Worm (Caenorhabditis elegans) whole organism, L4 larva: ENCODE data around the gene atln-1.

Experiments
- F44E2.7 ChIP-seq: fragments of 200-800 bp; sonication (Bioruptor generic); IDR thresholded peaks from 2 replicates; pipeline ENCODE4 v2.1.2; 2022; ENCODE audit warnings: missing genetic modification characterization, missing compliant biosample characterization
- Y5F2A.4 ChIP-seq: fragments of 200-800 bp; sonication (Bioruptor generic); optimal IDR thresholded peaks from 2 replicates; lab custom pipeline; 2018; ENCODE audit warnings: mild to moderate bottlenecking, missing genetic modification characterization, missing compliant biosample characterization
- ama-1 ChIP-seq: fragments of 150-350 bp; optimal IDR thresholded peaks from 2 replicates; lab custom pipeline; 2014; ENCODE audit warnings: inconsistent platforms, mixed read lengths
- ceh-20 ChIP-seq: fragments of 200-800 bp; sonication (Bioruptor generic); IDR thresholded peaks from 2 replicates; pipeline ENCODE4 v1.3.6; 2022; ENCODE audit warnings: missing genetic modification reagents, missing genetic modification characterization, missing compliant biosample characterization
- dmd-6 ChIP-seq: fragments of 200-800 bp; sonication (Bioruptor generic); IDR thresholded peaks from 2 replicates; pipeline ENCODE4 v1.3.6; 2022; ENCODE audit warnings: missing genetic modification reagents, missing genetic modification characterization, missing compliant biosample characterization
- dmd-8 ChIP-seq: fragments of 200-800 bp; sonication (Bioruptor generic); IDR thresholded peaks from 2 replicates; pipeline ENCODE4 v1.3.6; 2022; ENCODE audit warnings: missing genetic modification characterization, missing compliant biosample characterization
- lim-7 ChIP-seq: fragments of 200-800 bp; sonication (Bioruptor generic); IDR thresholded peaks from 2 replicates; pipeline ENCODE4 v1.3.6; 2022; ENCODE audit warnings: missing genetic modification characterization, missing compliant biosample characterization
- lin-39 ChIP-seq: fragments of 150-350 bp; optimal IDR thresholded peaks from 2 replicates; lab custom pipeline; 2014; ENCODE audit warnings: missing biosample characterization, missing genetic modification reagents, missing genetic modification characterization
- nhr-77 ChIP-seq: fragments of 150-350 bp; optimal IDR thresholded peaks from 2 replicates; lab custom pipeline; 2014; ENCODE audit warnings: missing biosample characterization, missing genetic modification characterization
- pha-4 ChIP-seq, 2 experiments: fragments of 150-350 bp in 1 of 2; fragments of 200-800 bp in 1 of 2; sonication (Bioruptor generic) in 1 of 2; IDR thresholded peaks in 1 of 2; optimal IDR thresholded peaks in 1 of 2; 2 replicates each; pipeline versions ENCODE4 v1.3.6 to Lab custom; 2014 to 2022; ENCODE audit warnings: missing genetic modification characterization in 2 of 2, missing genetic modification reagents in 2 of 2, missing biosample characterization in 1 of 2, missing compliant biosample characterization in 1 of 2
- unc-62 ChIP-seq, 3 experiments: fragments of 150-350 bp in 1 of 3; sonication (generic microtip); optimal IDR thresholded peaks in 2 of 3; peaks in 1 of 3; 1 replicate in 1 of 3; 2 replicates in 2 of 3; lab custom pipeline; 2014 to 2017; ENCODE audit warnings: missing biosample characterization in 3 of 3, missing genetic modification characterization in 3 of 3, missing genetic modification reagents in 3 of 3, missing genotype in 1 of 3

DNA sequence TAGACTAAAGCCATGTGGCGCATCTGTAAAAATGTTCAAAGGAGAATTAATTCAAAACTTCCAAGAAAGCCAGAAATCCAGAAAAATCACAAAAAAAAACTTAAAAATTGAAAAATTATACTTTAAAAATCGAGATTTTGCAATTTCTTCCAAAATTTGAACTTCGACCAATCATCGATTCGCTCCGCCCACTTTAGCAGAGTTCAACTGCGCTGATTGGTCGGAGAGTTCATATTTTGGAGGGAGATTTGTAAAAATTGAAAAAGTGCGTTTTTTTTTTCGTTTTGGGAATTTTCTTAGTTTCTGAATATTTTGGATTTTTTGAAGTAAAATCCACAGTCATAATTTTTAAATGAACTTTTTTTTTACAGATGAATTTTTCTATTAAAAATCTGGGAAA lies 5.5 kb downstream of the atln-1 start:
- no peak for TF ChIP-seq nhr-77
- TF ChIP-seq ama-1 (lab: Kevin White, UChicago), result no peak
- no peak for TF ChIP-seq lin-39 (tag; lab: Kevin White, UChicago)
- TF ChIP-seq pha-4 (GFP tag; IDR thresholded peaks at IDR 0.05; lab: Robert Waterston, UW), result no peak
- TF ChIP-seq pha-4 (tag; optimal IDR thresholded peaks at IDR 0.05; lab: Kevin White, UChicago), result no peak
- no peak for TF ChIP-seq ceh-20 (GFP tag; lab: Robert Waterston, UW)
- TF ChIP-seq Y5F2A.4 (GFP tag; lab: Kevin White, UChicago), result no peak
- no peak for TF ChIP-seq dmd-6
- TF ChIP-seq dmd-8 (GFP tag; lab: Robert Waterston, UW), result no peak
- TF ChIP-seq lim-7 (GFP tag; lab: Robert Waterston, UW), result no peak
- TF ChIP-seq F44E2.7 (GFP tag; lab: Robert Waterston, UW), result no peak
- no peak for TF ChIP-seq unc-62 (GFP tag; optimal IDR thresholded peaks at IDR 0.05 in 1 of 2; lab: Kevin White, UChicago)
- no peak for TF ChIP-seq unc-62 (tag; optimal IDR thresholded peaks at IDR 0.05; lab: Kevin White, UChicago)
